Worm (Caenorhabditis elegans) whole organism, mixed stage, embryonic: ENCODE measurements around the gene W02H5.19.

Experiments
- M03D4.4 ChIP-seq: sonication (generic microtip); optimal IDR thresholded peaks from 2 replicates; lab custom pipeline; 2017; ENCODE audit warnings: mild to moderate bottlenecking, missing genetic modification characterization, missing compliant biosample characterization
- bed-3 ChIP-seq: fragments of 200-800 bp; sonication (Bioruptor generic); optimal IDR thresholded peaks from 3 replicates; lab custom pipeline; 2018; ENCODE audit warnings: mild to moderate bottlenecking, missing genetic modification characterization, moderate library complexity, missing compliant biosample characterization
- blmp-1 ChIP-seq: fragments of 150-350 bp; optimal IDR thresholded peaks from 2 replicates; lab custom pipeline; 2014; ENCODE audit warnings: missing biosample characterization, missing genetic modification characterization
- ceh-39 ChIP-seq: fragments of 150-350 bp; optimal IDR thresholded peaks from 2 replicates; lab custom pipeline; 2014; ENCODE audit warnings: missing biosample characterization, missing genetic modification characterization
- ceh-43 ChIP-seq: fragments of 200-800 bp; sonication (Bioruptor generic); optimal IDR thresholded peaks from 2 replicates; lab custom pipeline; 2018; ENCODE audit warnings: mild to moderate bottlenecking, missing genetic modification characterization, moderate library complexity, missing compliant biosample characterization
- ceh-83 ChIP-seq: fragments of 200-800 bp; sonication (Bioruptor generic); optimal IDR thresholded peaks from 2 replicates; lab custom pipeline; 2018; ENCODE audit warnings: mild to moderate bottlenecking, missing genetic modification characterization, missing compliant biosample characterization
- ces-1 ChIP-seq: fragments of 150-350 bp; optimal IDR thresholded peaks from 2 replicates; lab custom pipeline; 2014; ENCODE audit warnings: missing biosample characterization, missing genetic modification reagents, missing genetic modification characterization
- cnd-1 ChIP-seq: fragments of 200-800 bp; sonication (Bioruptor generic); optimal IDR thresholded peaks from 2 replicates; lab custom pipeline; 2018; ENCODE audit warnings: mild to moderate bottlenecking, missing genetic modification characterization, missing compliant biosample characterization
- drap-1 ChIP-seq: fragments of 200-800 bp; sonication (Bioruptor generic); optimal IDR thresholded peaks from 3 replicates; lab custom pipeline; 2018; ENCODE audit warnings: mild to moderate bottlenecking, missing genetic modification characterization, missing compliant biosample characterization
- elt-1 ChIP-seq: sonication (generic microtip); optimal IDR thresholded peaks from 2 replicates; lab custom pipeline; 2017; ENCODE audit warnings: missing genetic modification characterization, mild to moderate bottlenecking, missing compliant biosample characterization, antibody characterized with exemption, moderate library complexity, borderline replicate concordance; ENCODE audit not compliant: insufficient read depth
- elt-3 ChIP-seq: fragments of 150-350 bp; optimal IDR thresholded peaks from 2 replicates; lab custom pipeline; 2014; ENCODE audit warnings: missing biosample characterization, missing genetic modification characterization
- flh-1 ChIP-seq: fragments of 200-800 bp; sonication (Bioruptor generic); optimal IDR thresholded peaks from 2 replicates; lab custom pipeline; 2018; ENCODE audit warnings: mild to moderate bottlenecking, missing genetic modification characterization, moderate library complexity, missing compliant biosample characterization
- ham-2 ChIP-seq: fragments of 200-800 bp; sonication (Bioruptor generic); optimal IDR thresholded peaks from 2 replicates; lab custom pipeline; 2018; ENCODE audit warnings: mild to moderate bottlenecking, missing genetic modification characterization, missing compliant biosample characterization
- lin-13 ChIP-seq: fragments of 150-350 bp; optimal IDR thresholded peaks from 2 replicates; lab custom pipeline; 2014; ENCODE audit warnings: missing biosample characterization, missing genetic modification characterization
- lin-32 ChIP-seq: fragments of 200-800 bp; sonication (Bioruptor generic); optimal IDR thresholded peaks from 2 replicates; lab custom pipeline; 2018; ENCODE audit warnings: mild to moderate bottlenecking, missing genetic modification characterization, missing compliant biosample characterization
- lsy-2 ChIP-seq: fragments of 150-350 bp; optimal IDR thresholded peaks from 2 replicates; lab custom pipeline; 2014; ENCODE audit warnings: missing biosample characterization, missing genetic modification characterization
- mab-5 ChIP-seq: fragments of 150-350 bp; optimal IDR thresholded peaks from 2 replicates; lab custom pipeline; 2014; ENCODE audit warnings: missing biosample characterization, missing genetic modification characterization
- mep-1 ChIP-seq: fragments of 150-350 bp; optimal IDR thresholded peaks from 2 replicates; lab custom pipeline; 2017; ENCODE audit warnings: missing biosample characterization, missing genetic modification reagents, missing genetic modification characterization, inconsistent platforms
- mls-2 ChIP-seq: sonication (generic microtip); optimal IDR thresholded peaks from 2 replicates; lab custom pipeline; 2016; ENCODE audit warnings: mild to moderate bottlenecking, missing genetic modification characterization, moderate library complexity, missing compliant biosample characterization
- nhr-12 ChIP-seq: fragments of 150-350 bp; optimal IDR thresholded peaks from 2 replicates; lab custom pipeline; 2014; ENCODE audit warnings: missing biosample characterization, missing genetic modification characterization
- nhr-237 ChIP-seq: fragments of 150-350 bp; optimal IDR thresholded peaks from 2 replicates; lab custom pipeline; 2014; ENCODE audit warnings: missing biosample characterization, missing genetic modification characterization
- nhr-28 ChIP-seq: fragments of 150-350 bp; optimal IDR thresholded peaks from 2 replicates; lab custom pipeline; 2014; ENCODE audit warnings: missing biosample characterization, missing genetic modification characterization
- pha-4 ChIP-seq: fragments of 150-350 bp; optimal IDR thresholded peaks from 2 replicates; lab custom pipeline; 2018; ENCODE audit warnings: missing biosample characterization, missing genetic modification reagents, missing genetic modification characterization
- snpc-4 ChIP-seq: fragments of 150-350 bp; optimal IDR thresholded peaks from 2 replicates; lab custom pipeline; 2014; ENCODE audit warnings: missing biosample characterization, missing genetic modification characterization
- sptf-1 ChIP-seq: sonication (generic microtip); optimal IDR thresholded peaks from 2 replicates; lab custom pipeline; 2017; ENCODE audit warnings: mild to moderate bottlenecking, missing genetic modification characterization, moderate library complexity, missing compliant biosample characterization
- tbx-8 ChIP-seq: fragments of 200-800 bp; sonication (Bioruptor generic); optimal IDR thresholded peaks from 2 replicates; lab custom pipeline; 2018; ENCODE audit warnings: mild to moderate bottlenecking, missing genetic modification characterization, moderate library complexity, missing compliant biosample characterization
- unc-120 ChIP-seq: sonication (generic microtip); optimal IDR thresholded peaks from 2 replicates; lab custom pipeline; 2017; ENCODE audit warnings: missing genetic modification characterization, missing compliant biosample characterization; ENCODE audit not compliant: poor library complexity, severe bottlenecking
- unc-39 ChIP-seq: fragments of 150-350 bp; optimal IDR thresholded peaks from 2 replicates; lab custom pipeline; 2014; ENCODE audit warnings: missing biosample characterization, missing genetic modification characterization
- unc-62 ChIP-seq: fragments of 150-350 bp; optimal IDR thresholded peaks from 2 replicates; lab custom pipeline; 2014; ENCODE audit warnings: missing biosample characterization, missing genetic modification reagents, missing genetic modification characterization
- zip-8 ChIP-seq: fragments of 150-350 bp; optimal IDR thresholded peaks from 2 replicates; lab custom pipeline; 2014; ENCODE audit warnings: missing biosample characterization, missing genetic modification characterization
- ztf-11 ChIP-seq: fragments of 150-350 bp; optimal IDR thresholded peaks from 2 replicates; lab custom pipeline; 2014; ENCODE audit warnings: missing biosample characterization, missing genetic modification characterization

Gene W02H5.19

DNA sequence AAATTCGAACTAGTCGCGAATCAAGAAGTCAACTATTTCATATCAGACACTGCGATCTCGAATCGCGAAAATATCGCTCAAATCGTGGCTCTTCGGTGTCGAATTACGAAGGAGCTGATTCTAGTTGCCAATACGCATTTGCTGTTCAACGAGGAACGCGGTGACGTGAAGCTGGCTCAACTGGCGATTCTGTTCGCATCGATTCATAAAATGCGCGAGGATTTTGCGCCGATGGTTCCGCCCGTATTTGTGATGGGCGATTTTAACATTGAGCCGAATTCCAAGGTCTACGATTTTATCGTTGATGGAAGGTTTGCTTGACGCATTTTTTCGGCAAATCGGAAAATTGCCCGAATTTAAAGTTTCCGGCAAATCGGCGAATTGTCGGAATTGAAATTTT lies 21.8 kb downstream of the W02H5.19 start:
- TF ChIP-seq ztf-11 (no peak), mep-1 (tag; lab: Kevin White, UChicago) (no peak), elt-1 (tag; lab: Kevin White, UChicago) (no peak), mab-5 (no peak), mls-2 (tag; lab: Kevin White, UChicago) (no peak), M03D4.4 (tag; lab: Kevin White, UChicago) (no peak), ham-2 (GFP tag; lab: Kevin White, UChicago) (no peak), ces-1 (GFP tag; lab: Kevin White, UChicago) (no peak), pha-4 (no peak), elt-3 (no peak), unc-62 (no peak), sptf-1 (tag; lab: Kevin White, UChicago) (no peak), ceh-43 (GFP tag; lab: Kevin White, UChicago) (no peak), lin-32 (GFP tag; lab: Kevin White, UChicago) (no peak), unc-120 (no peak)

DNA sequence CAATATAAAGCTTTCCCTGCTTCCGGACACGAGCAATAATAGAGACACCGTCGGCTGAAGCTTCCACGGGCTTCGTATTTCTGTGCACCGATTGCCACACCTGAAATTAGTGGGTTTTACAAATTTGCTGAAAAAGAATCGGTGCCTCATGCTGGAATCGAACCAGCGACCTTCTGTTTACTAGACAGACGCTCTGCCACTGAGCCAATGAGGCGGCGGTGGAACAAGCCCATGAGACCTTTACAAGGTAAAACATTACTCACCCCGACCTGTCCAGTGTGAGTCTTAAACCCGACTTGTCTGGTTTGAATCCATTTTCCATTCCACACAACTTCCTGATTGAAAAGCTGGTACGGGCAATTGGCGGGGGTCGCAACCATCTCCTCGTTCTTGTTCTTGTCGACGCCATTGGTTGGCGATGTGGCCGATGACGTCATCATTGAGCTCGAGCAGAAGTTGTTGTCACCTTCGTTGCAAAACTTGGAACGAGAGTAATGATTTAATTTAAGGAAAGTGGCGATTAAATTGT lies 25.9 kb downstream of the W02H5.19 start, which contains the start of gene ndx-2:
Gene ndx-2 (minus strand): TSS at position 479 of the 529 bp plus-strand sequence.
- TF ChIP-seq mab-5 = no peak
- peak; percentile 64 for TF ChIP-seq zip-8 (tag; lab: Kevin White, UChicago)

DNA sequence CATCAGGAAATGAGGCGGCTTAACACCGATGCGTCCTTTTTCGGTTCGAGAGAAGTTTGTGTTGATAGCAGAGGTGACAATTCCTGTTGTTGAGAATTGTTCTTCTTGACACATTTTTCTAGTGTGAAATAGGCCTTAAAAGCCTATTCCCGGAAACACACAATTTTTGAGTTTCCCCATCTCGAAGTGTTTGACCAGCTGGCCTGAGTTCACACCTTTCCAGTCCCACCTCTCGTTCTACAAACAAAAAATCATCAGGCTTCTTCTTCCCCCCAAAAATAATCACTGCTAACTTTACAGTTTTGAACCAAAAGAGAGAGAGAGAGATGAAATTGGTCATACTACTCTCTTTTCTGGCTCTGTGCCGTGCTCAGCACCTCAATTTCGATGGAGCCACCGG lies 27.9 kb downstream of the W02H5.19 start, which contains the start of gene W02G9.4:
Gene W02G9.4 (plus strand): TSS at position 301 of the 400 bp plus-strand sequence.
- TF ChIP-seq lsy-2 (tag; lab: Kevin White, UChicago) = no peak
- TF ChIP-seq elt-1 (tag; lab: Kevin White, UChicago) = no peak
- no peak for TF ChIP-seq drap-1
- no peak for TF ChIP-seq snpc-4
- TF ChIP-seq ceh-39 (tag; lab: Kevin White, UChicago) = no peak
- no peak for TF ChIP-seq lin-32 (GFP tag; lab: Kevin White, UChicago)
- no peak for TF ChIP-seq blmp-1 (tag; lab: Kevin White, UChicago)
- TF ChIP-seq unc-120 = no peak
- TF ChIP-seq flh-1 (GFP tag; lab: Kevin White, UChicago) = no peak
- no peak for TF ChIP-seq nhr-237 (tag; lab: Kevin White, UChicago)
- TF ChIP-seq ces-1 (GFP tag; lab: Kevin White, UChicago) = no peak
- no peak for TF ChIP-seq mab-5
- no peak for TF ChIP-seq ceh-83 (GFP tag; lab: Kevin White, UChicago)
- TF ChIP-seq ceh-43 (GFP tag; lab: Kevin White, UChicago) = no peak
- TF ChIP-seq tbx-8 (GFP tag; lab: Kevin White, UChicago) = no peak
- no peak for TF ChIP-seq nhr-28 (tag; lab: Kevin White, UChicago)
- TF ChIP-seq M03D4.4 (tag; lab: Kevin White, UChicago) = no peak

DNA sequence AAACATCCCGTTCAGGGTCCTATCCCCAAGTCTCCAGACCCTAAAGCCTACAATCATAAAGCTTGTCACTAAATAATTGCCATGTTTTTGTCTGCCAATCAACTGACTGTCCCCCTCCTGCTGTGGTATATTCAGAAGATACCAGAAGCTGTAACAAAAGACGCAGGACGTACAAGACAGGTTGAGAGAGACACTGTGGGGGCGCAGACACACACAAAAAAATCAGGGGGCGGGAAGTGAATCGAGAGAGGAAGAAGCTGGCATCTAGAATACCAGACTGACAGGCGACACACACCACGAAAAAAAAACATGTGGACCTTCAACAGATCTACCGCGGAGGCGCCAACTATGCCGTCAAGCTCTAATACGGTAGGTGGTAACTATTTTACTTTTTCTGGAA lies 32.5 kb downstream of the W02H5.19 start, which contains the start of gene kel-8:
Gene kel-8 (plus strand): TSS at position 301 of the 400 bp plus-strand sequence.
- no peak for TF ChIP-seq lin-32 (GFP tag; lab: Kevin White, UChicago)
- no peak for TF ChIP-seq unc-39 (tag; lab: Kevin White, UChicago)
- no peak for TF ChIP-seq mab-5
- no peak for TF ChIP-seq nhr-12 (tag; lab: Kevin White, UChicago)
- no peak for TF ChIP-seq unc-120
- TF ChIP-seq ces-1 (GFP tag; lab: Kevin White, UChicago) = no peak
- TF ChIP-seq zip-8 (tag; lab: Kevin White, UChicago) = no peak
- TF ChIP-seq cnd-1 (tag; lab: Kevin White, UChicago) = no peak
- no peak for TF ChIP-seq drap-1
- TF ChIP-seq ceh-83 (GFP tag; lab: Kevin White, UChicago) = no peak
- no peak for TF ChIP-seq bed-3
- no peak for TF ChIP-seq elt-3
- TF ChIP-seq pha-4 = no peak
- TF ChIP-seq, all 35 proteins: peak for 0

DNA sequence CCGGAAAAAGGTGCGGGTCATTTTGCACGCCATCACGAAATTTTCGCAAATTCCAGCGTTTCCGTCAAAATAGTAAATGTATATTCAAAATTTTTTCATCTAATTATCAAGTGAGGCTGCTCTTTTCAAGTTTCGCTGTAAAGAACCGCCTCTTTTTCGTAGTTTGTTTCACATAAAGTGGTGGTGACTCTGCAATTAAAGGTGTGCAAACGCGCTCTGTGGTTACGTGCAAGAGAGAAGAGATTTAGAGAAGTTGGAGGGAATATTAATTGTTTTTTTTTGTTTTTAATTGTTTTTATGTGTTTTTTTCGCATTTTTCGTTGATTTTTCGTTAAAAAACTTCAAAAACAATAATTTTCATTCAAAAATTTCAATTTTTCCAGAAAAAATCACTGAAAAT lies 33.9 kb downstream of the W02H5.19 start, which contains the start of gene W02G9.3:
Gene W02G9.3 (plus strand): TSS at position 384 of the 400 bp plus-strand sequence.
- TF ChIP-seq mab-5 = peak; percentile 95
- TF ChIP-seq ceh-43 (GFP tag; lab: Kevin White, UChicago) = peak; percentile 14
- peak; percentile 60 for TF ChIP-seq lin-13
- peak; percentile 69 for TF ChIP-seq mep-1 (tag; lab: Kevin White, UChicago)
- TF ChIP-seq flh-1 (GFP tag; lab: Kevin White, UChicago) = no peak
- TF ChIP-seq mls-2 (tag; lab: Kevin White, UChicago) = peak; percentile 40
- peak; percentile 54 for TF ChIP-seq sptf-1 (tag; lab: Kevin White, UChicago)
- TF ChIP-seq pha-4 = peak; percentile 65
- TF ChIP-seq ces-1 (GFP tag; lab: Kevin White, UChicago) = peak; percentile 91
- peak; percentile 73 for TF ChIP-seq nhr-237 (tag; lab: Kevin White, UChicago)
- no peak for TF ChIP-seq ceh-83 (GFP tag; lab: Kevin White, UChicago)
- no peak for TF ChIP-seq lin-32 (GFP tag; lab: Kevin White, UChicago)
- TF ChIP-seq lsy-2 (tag; lab: Kevin White, UChicago) = peak; percentile 61
